Worm (Caenorhabditis elegans): ENCODE measurements around the gene lido-15.

Gene lido-15

DNA sequence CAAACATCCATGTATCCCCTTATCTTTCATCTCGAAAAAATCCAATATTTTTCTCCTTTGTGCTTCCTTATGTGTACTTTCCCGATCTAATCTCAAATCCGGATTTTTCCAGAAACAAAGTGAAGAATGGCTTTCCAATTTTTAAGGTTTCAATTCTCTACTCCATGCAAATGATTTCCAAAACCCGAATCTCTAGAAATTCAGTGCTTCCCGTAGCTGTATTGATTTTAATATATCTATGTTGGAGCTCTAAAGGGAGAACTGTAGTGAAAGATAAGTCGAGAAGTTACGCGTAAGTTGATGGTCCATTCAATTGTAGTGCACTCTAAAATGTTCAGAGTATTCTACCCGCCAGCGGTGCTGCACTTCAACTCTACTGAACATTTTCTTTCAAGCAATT is 27.5 kb downstream of the lido-15 start, which contains the start of gene C17A2.4:
C17A2.4 (plus strand) TSS at position 301 of the 400 bp plus-strand sequence.
- no peak for TF ChIP-seq ceh-2 (tag; optimal IDR thresholded peaks at IDR 0.05)
- no peak for TF ChIP-seq ceh-19 (GFP tag; optimal IDR thresholded peaks at IDR 0.05)
- no peak for TF ChIP-seq tbx-2 (tag; optimal IDR thresholded peaks at IDR 0.05)
- no peak for TF ChIP-seq unc-42 (tag; optimal IDR thresholded peaks at IDR 0.05)
- no peak for TF ChIP-seq eyg-1 (tag; optimal IDR thresholded peaks at IDR 0.05)
- TF ChIP-seq C08G9.2 (tag; optimal IDR thresholded peaks at IDR 0.05), result no peak

DNA sequence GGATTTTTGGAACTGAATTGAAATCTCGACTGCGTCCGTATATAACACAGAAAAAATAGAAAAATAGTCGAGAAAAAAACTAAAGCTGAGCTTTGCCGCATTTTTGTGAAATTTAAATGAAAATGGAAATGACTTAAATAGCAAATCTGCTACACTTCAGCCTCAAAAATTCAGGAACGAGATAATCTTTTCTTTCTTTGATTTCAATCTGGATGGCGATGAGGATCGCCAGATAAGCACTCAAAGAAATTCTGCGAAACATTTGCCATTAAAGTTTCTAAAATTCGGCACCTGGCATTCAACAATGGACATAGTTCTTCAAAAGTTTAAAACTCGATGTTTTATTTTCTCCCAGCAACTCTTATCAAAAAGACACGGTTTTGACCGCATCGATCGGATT is 31.2 kb downstream of the lido-15 start, which contains the start of the genes C17A2.7 and C17A2.3:
C17A2.7 (minus strand) TSS at position 101 of the 400 bp plus-strand sequence.
C17A2.3 (plus strand) TSS at position 305 of the 400 bp plus-strand sequence.
- no peak for TF ChIP-seq sox-2 (GFP tag; IDR thresholded peaks at IDR 0.05)
- TF ChIP-seq C38D4.7 (GFP tag; optimal IDR thresholded peaks at IDR 0.05), result no peak
- no peak for TF ChIP-seq Y22D7AL.16 (tag; optimal IDR thresholded peaks at IDR 0.05)
- TF ChIP-seq ceh-2 (tag; optimal IDR thresholded peaks at IDR 0.05), result no peak
- TF ChIP-seq ceh-45 (GFP tag; IDR thresholded peaks at IDR 0.05), result no peak

DNA sequence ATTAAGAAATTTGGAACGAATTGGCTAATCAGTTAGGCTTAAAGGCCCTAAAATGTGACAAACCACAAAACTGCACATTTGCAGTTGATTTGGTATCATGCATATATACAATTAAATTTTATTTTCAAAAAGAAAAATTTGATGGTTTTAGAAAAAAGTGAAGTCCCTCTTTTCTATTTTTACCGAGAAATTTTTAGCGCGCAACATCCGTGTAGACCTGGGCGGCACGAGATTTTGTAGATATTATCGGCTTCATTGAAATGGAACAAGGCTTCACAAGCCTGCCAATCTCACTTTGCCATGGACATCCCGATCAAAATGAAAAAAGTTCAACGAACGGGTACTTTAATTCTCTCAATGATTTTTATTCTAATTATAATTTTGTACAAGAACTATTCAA is 33.9 kb downstream of the lido-15 start, which contains the start of gene C17A2.2:
C17A2.2 (plus strand) TSS at position 301 of the 400 bp plus-strand sequence.
- no peak for TF ChIP-seq ref-2 (tag; optimal IDR thresholded peaks at IDR 0.05)

DNA sequence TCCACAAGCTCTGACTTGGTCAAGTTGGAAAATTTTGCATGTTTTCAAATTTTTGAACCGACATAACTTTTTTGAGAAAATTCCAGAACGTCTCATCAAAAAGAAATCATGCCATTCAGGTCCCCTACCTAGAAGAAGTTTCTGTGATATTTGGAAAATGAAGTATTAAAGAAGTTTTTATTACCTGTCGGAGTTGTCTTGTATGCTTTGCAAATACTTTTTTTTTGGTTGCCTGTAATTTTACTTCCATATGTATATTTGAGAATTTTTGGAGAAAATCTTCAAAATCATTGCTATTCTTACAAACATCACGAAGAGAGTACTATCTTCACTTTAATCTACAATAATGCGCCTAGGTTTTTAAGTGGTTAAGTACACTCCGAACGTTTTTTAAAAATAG is 38.6 kb downstream of the lido-15 start, which contains the start of gene nhr-72:
nhr-72 (minus strand) TSS at position 101 of the 400 bp plus-strand sequence.
- TF ChIP-seq pros-1 (tag; optimal IDR thresholded peaks at IDR 0.05) (no peak), fax-1 (tag; optimal IDR thresholded peaks at IDR 0.05) (no peak), ets-4 (tag; optimal IDR thresholded peaks at IDR 0.05) (no peak), ttx-3 (tag; optimal IDR thresholded peaks at IDR 0.05) (no peak), ref-2 (tag; optimal IDR thresholded peaks at IDR 0.05) (no peak), ahr-1 (tag; optimal IDR thresholded peaks at IDR 0.05) (no peak), ceh-45 (GFP tag; IDR thresholded peaks at IDR 0.05) (no peak)

DNA sequence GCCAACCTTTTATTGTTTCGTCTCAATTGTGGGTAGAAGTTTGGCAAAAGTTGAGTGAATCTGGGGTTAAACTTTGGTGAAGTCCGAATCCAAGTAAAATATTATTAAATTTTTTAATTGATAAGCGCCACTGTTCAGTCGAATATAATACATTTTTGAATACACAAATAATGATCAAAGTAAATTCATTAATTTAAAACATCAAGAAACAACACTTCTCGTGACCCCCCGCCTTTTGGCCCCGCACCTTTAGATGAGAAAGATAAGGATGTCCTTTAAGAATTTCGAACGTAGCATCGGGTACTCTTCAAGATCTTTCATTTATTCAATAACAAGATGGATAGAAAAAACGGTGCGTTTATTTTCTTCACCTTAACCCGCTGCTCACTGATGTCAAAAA is 40.6 kb downstream of the lido-15 start, which contains the start of gene nhr-257:
nhr-257 (plus strand) TSS at position 301 of the 400 bp plus-strand sequence.
- TF ChIP-seq unc-86 (tag; optimal IDR thresholded peaks at IDR 0.05), result no peak
- TF ChIP-seq ceh-45 (GFP tag; IDR thresholded peaks at IDR 0.05), result no peak
- no peak for TF ChIP-seq nhr-232 (tag; optimal IDR thresholded peaks at IDR 0.05)
- TF ChIP-seq ceh-14 (tag; optimal IDR thresholded peaks at IDR 0.05), result no peak
- TF ChIP-seq unc-55 (GFP tag; optimal IDR thresholded peaks at IDR 0.05), result no peak
- no peak for TF ChIP-seq pqm-1 (tag; optimal IDR thresholded peaks at IDR 0.05)
- no peak for TF ChIP-seq Y22D7AL.16 (tag; optimal IDR thresholded peaks at IDR 0.05)

DNA sequence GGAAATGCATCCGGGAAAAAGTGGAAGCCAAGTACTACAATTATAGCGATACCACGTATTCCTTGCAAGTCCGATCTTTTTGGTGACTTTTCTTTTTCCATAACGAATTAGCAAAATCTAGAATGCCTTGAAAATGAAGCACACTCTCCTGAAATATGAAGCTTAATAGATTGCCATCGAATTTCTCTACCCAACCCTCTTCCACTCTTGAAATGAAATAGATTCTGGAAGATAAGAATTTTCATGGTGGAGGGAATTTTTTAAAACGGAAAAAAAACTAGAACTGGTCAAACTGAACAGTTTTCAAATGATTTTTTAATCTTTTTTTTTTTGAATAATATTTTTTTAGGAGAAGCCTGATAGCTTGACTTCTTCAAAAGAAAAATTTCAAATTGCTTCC is 48.7 kb downstream of the lido-15 start, which contains the start of gene oac-11:
oac-11 (minus strand) TSS at position 101 of the 400 bp plus-strand sequence.
- TF ChIP-seq T23F11.4 (GFP tag; optimal IDR thresholded peaks at IDR 0.05), result no peak
- TF ChIP-seq ets-4 (tag; optimal IDR thresholded peaks at IDR 0.05), result no peak
- no peak for TF ChIP-seq tbx-7 (tag; optimal IDR thresholded peaks at IDR 0.05)
- TF ChIP-seq eyg-1 (tag; optimal IDR thresholded peaks at IDR 0.05), result no peak
- no peak for TF ChIP-seq ceh-48 (tag; optimal IDR thresholded peaks at IDR 0.05)
- no peak for TF ChIP-seq ceh-31 (tag; optimal IDR thresholded peaks at IDR 0.05)
- no peak for TF ChIP-seq K02D7.2 (tag; optimal IDR thresholded peaks at IDR 0.05)
- no peak for TF ChIP-seq ceh-19 (GFP tag; optimal IDR thresholded peaks at IDR 0.05)
- no peak for TF ChIP-seq C38D4.7 (GFP tag; optimal IDR thresholded peaks at IDR 0.05)
- no peak for TF ChIP-seq pha-4 (tag; optimal IDR thresholded peaks at IDR 0.05)
- TF ChIP-seq C08G9.2 (tag; optimal IDR thresholded peaks at IDR 0.05), result no peak
- no peak for TF ChIP-seq sox-4 (tag; optimal IDR thresholded peaks at IDR 0.05)
- no peak for TF ChIP-seq fax-1 (tag; optimal IDR thresholded peaks at IDR 0.05)
- TF ChIP-seq ceh-18 (tag; optimal IDR thresholded peaks at IDR 0.05), result no peak

DNA sequence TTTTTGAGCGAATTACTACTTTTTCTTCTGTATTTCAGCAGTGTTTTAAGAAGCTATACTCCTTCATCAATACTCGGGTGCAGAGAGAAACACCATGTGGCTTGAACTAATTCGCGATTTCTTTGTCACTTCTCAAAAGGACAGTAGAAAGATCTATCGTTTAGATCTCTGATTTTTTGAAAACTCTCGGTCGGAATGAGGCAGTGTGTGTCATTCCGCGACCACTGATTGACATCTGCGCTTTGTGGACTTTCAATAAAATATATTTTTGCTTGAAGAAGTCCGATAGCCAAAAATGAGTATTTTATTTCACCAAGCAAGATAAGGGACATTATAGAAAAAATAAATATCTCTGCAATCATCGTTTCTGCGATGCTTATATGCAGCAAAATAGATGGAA is 50.0 kb downstream of the lido-15 start:
- TF ChIP-seq sdc-2 (tag; optimal IDR thresholded peaks at IDR 0.05) (no peak), K09A11.1 (tag; optimal IDR thresholded peaks at IDR 0.05; ENCODE audit: insufficient read depth) (no peak), elt-2 (tag; optimal IDR thresholded peaks at IDR 0.05) (no peak), ahr-1 (tag; optimal IDR thresholded peaks at IDR 0.05) (no peak), rnt-1 (tag; optimal IDR thresholded peaks at IDR 0.05) (no peak), unc-55 (GFP tag; optimal IDR thresholded peaks at IDR 0.05) (no peak), pag-3 (tag; optimal IDR thresholded peaks at IDR 0.05; ENCODE audit: borderline replicate concordance) (no peak), ref-2 (tag; optimal IDR thresholded peaks at IDR 0.05) (no peak), ceh-22 (tag; optimal IDR thresholded peaks at IDR 0.05) (no peak), npax-4 (tag; optimal IDR thresholded peaks at IDR 0.05) (no peak), sox-2 (GFP tag; IDR thresholded peaks at IDR 0.05) (no peak), hlh-13 (GFP tag; optimal IDR thresholded peaks at IDR 0.05) (no peak), hlh-8 (tag; optimal IDR thresholded peaks at IDR 0.05) (no peak), ama-1 (optimal IDR thresholded peaks at IDR 0.05) (no peak), pros-1 (tag; optimal IDR thresholded peaks at IDR 0.05) (no peak), hlh-6 (tag; optimal IDR thresholded peaks at IDR 0.05) (no peak), odd-2 (tag; optimal IDR thresholded peaks at IDR 0.05) (no peak)
